Fruit fly (Drosophila melanogaster): ENCODE measurements around the gene Ino80.

DNA sequence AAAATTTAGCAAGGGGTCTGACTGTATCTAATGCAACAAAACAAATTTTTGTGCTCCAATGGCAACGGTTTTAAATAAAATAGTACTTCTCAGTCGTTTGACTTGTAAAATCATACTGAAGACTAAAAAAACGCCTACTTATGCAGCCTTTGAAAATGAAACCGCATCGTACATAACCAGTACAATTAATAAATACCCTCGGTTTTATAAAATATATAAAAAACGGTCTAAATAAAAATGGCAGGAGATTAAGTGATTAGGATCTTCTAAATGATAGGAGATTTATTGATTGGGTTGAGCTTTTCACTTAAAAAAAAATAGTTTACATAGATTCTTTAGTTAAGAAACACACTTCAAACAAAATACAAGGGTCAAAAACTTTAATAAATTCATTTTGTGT lies 28.3 kb downstream of the Ino80 start, which contains the start of gene CG3581:
- TF ChIP-seq jim (GFP tag; optimal IDR thresholded peaks at IDR 0.05) = no peak
- TF ChIP-seq rgr (GFP tag; optimal IDR thresholded peaks at IDR 0.05) = no peak
- no peak for TF ChIP-seq lola (GFP tag; optimal IDR thresholded peaks at IDR 0.05)
- TF ChIP-seq CG9705 (GFP tag; optimal IDR thresholded peaks at IDR 0.05) = no peak
- no peak for TF ChIP-seq N (GFP tag; optimal IDR thresholded peaks at IDR 0.05)
- no peak for TF ChIP-seq usp (GFP tag; optimal IDR thresholded peaks at IDR 0.05)
- TF ChIP-seq Myc (optimal IDR thresholded peaks at IDR 0.05) = no peak
- no peak for TF ChIP-seq GATAd (GFP tag; optimal IDR thresholded peaks at IDR 0.05)
- TF ChIP-seq Abd-B (GFP tag; optimal IDR thresholded peaks at IDR 0.05) = no peak
- TF ChIP-seq dl (GFP tag; optimal IDR thresholded peaks at IDR 0.05; ENCODE audit: insufficient read depth in 1 of 2, partially characterized antibody in 2 of 2) = no peak
- TF ChIP-seq Hr78 (GFP tag; optimal IDR thresholded peaks at IDR 0.05) = no peak
- TF ChIP-seq brk (GFP tag; optimal IDR thresholded peaks at IDR 0.05) = no peak
- TF ChIP-seq fru (GFP tag; optimal IDR thresholded peaks at IDR 0.05) = no peak
